Fruit fly (Drosophila melanogaster) whole organism, embryonic: ENCODE measurements around the gene CG15818.
A peak's percentile ranks its signal among the peaks of the same experiment; 100 is the strongest.

Experiments
- Asciz ChIP-seq: fragments of 200-800 bp; sonication (Bioruptor generic); optimal IDR thresholded peaks from 2 replicates; lab custom pipeline; 2017; ENCODE audit warnings: missing biosample characterization, mild to moderate bottlenecking, missing genetic modification characterization, missing genetic modification reagents
- Awh ChIP-seq: fragments of 200-800 bp; sonication (Bioruptor generic); IDR thresholded peaks from 2 replicates; pipeline ENCODE4, ENCODE4 v1.3.6; 2022; ENCODE audit warnings: missing biosample characterization, missing genetic modification characterization
- CG10959 ChIP-seq: fragments of 200-800 bp; sonication (Bioruptor generic); IDR thresholded peaks from 2 replicates; pipeline ENCODE4 v1.3.6; 2022; ENCODE audit warnings: missing biosample characterization, missing genetic modification characterization
- CG11695 ChIP-seq: fragments of 200-800 bp; sonication (Bioruptor generic); IDR thresholded peaks from 3 replicates; pipeline ENCODE4 v1.3.6; 2022; ENCODE audit warnings: missing biosample characterization, missing genetic modification characterization
- CG12236 ChIP-seq: fragments of 200-800 bp; sonication (Bioruptor generic); optimal IDR thresholded peaks from 2 replicates; lab custom pipeline; 2016; ENCODE audit warnings: missing biosample characterization, missing genetic modification characterization
- CG12391 ChIP-seq: fragments of 200-800 bp; sonication (Bioruptor generic); optimal IDR thresholded peaks from 3 replicates; lab custom pipeline; 2018; ENCODE audit warnings: missing biosample characterization, mild to moderate bottlenecking, missing genetic modification characterization, moderate library complexity
- CG13123 ChIP-seq: fragments of 200-800 bp; sonication (Bioruptor generic); optimal IDR thresholded peaks from 2 replicates; lab custom pipeline; 2016; ENCODE audit warnings: missing biosample characterization, missing genetic modification characterization
- CG15514 ChIP-seq: fragments of 200-800 bp; sonication (Bioruptor generic); optimal IDR thresholded peaks from 3 replicates; lab custom pipeline; 2017; ENCODE audit warnings: missing biosample characterization, missing genetic modification characterization, mild to moderate bottlenecking, moderate library complexity, missing genetic modification reagents
- CG15696 ChIP-seq: fragments of 200-800 bp; sonication (Bioruptor generic); optimal IDR thresholded peaks from 2 replicates; lab custom pipeline; 2019; ENCODE audit warnings: missing biosample characterization, mild to moderate bottlenecking, missing genetic modification characterization, moderate library complexity
- CG18599 ChIP-seq: fragments of 200-800 bp; sonication (Bioruptor generic); optimal IDR thresholded peaks from 3 replicates; lab custom pipeline; 2017; ENCODE audit warnings: missing biosample characterization, missing genetic modification characterization, mild to moderate bottlenecking, moderate library complexity, missing genetic modification reagents
- CG2199 ChIP-seq: fragments of 200-800 bp; sonication (Bioruptor generic); IDR thresholded peaks from 3 replicates; pipeline ENCODE4 v1.3.6; 2022; ENCODE audit warnings: missing biosample characterization, missing genetic modification characterization
- CG2875 ChIP-seq: fragments of 200-800 bp; sonication (Bioruptor generic); optimal IDR thresholded peaks from 2 replicates; lab custom pipeline; 2017; ENCODE audit warnings: missing biosample characterization, mild to moderate bottlenecking, missing genetic modification characterization, missing genetic modification reagents
- CG32532 ChIP-seq: fragments of 200-800 bp; sonication (Bioruptor generic); IDR thresholded peaks from 2 replicates; pipeline ENCODE4 v1.3.6; 2022; ENCODE audit warnings: missing biosample characterization, missing genetic modification characterization
- CG33213 ChIP-seq: fragments of 200-800 bp; sonication (Bioruptor generic); optimal IDR thresholded peaks from 3 replicates; lab custom pipeline; 2016; ENCODE audit warnings: missing biosample characterization, missing genetic modification characterization
- CG3407 ChIP-seq: fragments of 200-800 bp; sonication (Bioruptor generic); optimal IDR thresholded peaks from 2 replicates; lab custom pipeline; 2018; ENCODE audit warnings: missing biosample characterization, mild to moderate bottlenecking, missing genetic modification characterization
- CG34422 ChIP-seq: fragments of 200-800 bp; sonication (Bioruptor generic); IDR thresholded peaks from 3 replicates; pipeline ENCODE4 v1.3.6; 2022; ENCODE audit warnings: missing biosample characterization, missing genetic modification characterization
- CG3995 ChIP-seq: fragments of 200-800 bp; sonication (Bioruptor generic); optimal IDR thresholded peaks from 3 replicates; lab custom pipeline; 2016; ENCODE audit warnings: missing biosample characterization, missing genetic modification characterization
- CG42726 ChIP-seq: fragments of 200-800 bp; sonication (Bioruptor generic); IDR thresholded peaks from 2 replicates; pipeline ENCODE4 v1.3.6; 2022; ENCODE audit warnings: missing biosample characterization, missing genetic modification characterization; ENCODE audit not compliant: partially characterized antibody
- CG6765 ChIP-seq: fragments of 200-800 bp; sonication (Bioruptor generic); optimal IDR thresholded peaks from 3 replicates; lab custom pipeline; 2017; ENCODE audit warnings: missing biosample characterization, mild to moderate bottlenecking, missing genetic modification characterization
- CG6813 ChIP-seq: fragments of 200-800 bp; sonication (Bioruptor generic); optimal IDR thresholded peaks from 2 replicates; lab custom pipeline; 2017; ENCODE audit warnings: missing biosample characterization, missing genetic modification characterization, mild to moderate bottlenecking, moderate library complexity, missing genetic modification reagents
- CG7987 ChIP-seq: fragments of 200-800 bp; sonication (Bioruptor generic); optimal IDR thresholded peaks from 2 replicates; lab custom pipeline; 2018; ENCODE audit warnings: missing biosample characterization, mild to moderate bottlenecking, missing genetic modification characterization, moderate library complexity
- D19B ChIP-seq: fragments of 200-800 bp; sonication (Bioruptor generic); optimal IDR thresholded peaks from 2 replicates; lab custom pipeline; 2017; ENCODE audit warnings: missing biosample characterization, mild to moderate bottlenecking, missing genetic modification characterization
- Dad ChIP-seq: fragments of 200-800 bp; sonication (Bioruptor generic); optimal IDR thresholded peaks from 3 replicates; lab custom pipeline; 2016; ENCODE audit warnings: missing biosample characterization, missing genetic modification characterization
- Drgx ChIP-seq: fragments of 200-800 bp; sonication (Bioruptor generic); IDR thresholded peaks from 2 replicates; pipeline ENCODE4 v1.3.6; 2022; ENCODE audit warnings: missing biosample characterization, missing genetic modification characterization
- Ets65A ChIP-seq: fragments of 200-800 bp; sonication (Bioruptor generic); peaks from one replicate; lab custom pipeline; 2016; ENCODE audit warnings: missing biosample characterization, missing genetic modification characterization
- GATAe ChIP-seq: fragments of 200-800 bp; sonication (Bioruptor generic); conservative IDR thresholded peaks from 2 replicates; pipeline ENCODE4 v1.3.6; 2022; ENCODE audit warnings: missing biosample characterization, missing genetic modification characterization
- HHEX ChIP-seq: fragments of 200-800 bp; sonication (Bioruptor generic); optimal IDR thresholded peaks from 3 replicates; lab custom pipeline; 2017; ENCODE audit warnings: missing biosample characterization, mild to moderate bottlenecking, missing genetic modification characterization, missing genetic modification reagents
- Sin3A ChIP-seq: fragments of >200 bp; optimal IDR thresholded peaks from 2 replicates; lab custom pipeline; 2018
- ac ChIP-seq: fragments of 200-800 bp; sonication (Bioruptor generic); optimal IDR thresholded peaks from 3 replicates; lab custom pipeline; 2017; ENCODE audit warnings: missing biosample characterization, mild to moderate bottlenecking, missing genetic modification characterization
- ap ChIP-seq: fragments of 200-800 bp; sonication (Bioruptor generic); IDR thresholded peaks from 2 replicates; pipeline ENCODE4 v1.3.6; 2022; ENCODE audit warnings: missing biosample characterization, missing genetic modification characterization
- bsh ChIP-seq, 2 experiments: fragments of 200-800 bp; sonication (Bioruptor generic); optimal IDR thresholded peaks; 2 replicates each; lab custom pipeline; 2017 to 2018; ENCODE audit warnings: mild to moderate bottlenecking in 2 of 2, missing biosample characterization in 2 of 2, missing genetic modification characterization in 2 of 2, moderate library complexity in 1 of 2
- cas ChIP-seq: fragments of 200-800 bp; sonication (Bioruptor generic); IDR thresholded peaks from 2 replicates; pipeline ENCODE4 v1.3.6; 2022; ENCODE audit warnings: missing biosample characterization, missing genetic modification characterization
- chinmo ChIP-seq: fragments of 200-800 bp; sonication (Bioruptor generic); IDR thresholded peaks from 4 replicates; pipeline ENCODE4 v1.3.6; 2022; ENCODE audit warnings: missing biosample characterization, missing genetic modification characterization; ENCODE audit not compliant: partially characterized antibody
- dimm ChIP-seq: fragments of 200-800 bp; sonication (Bioruptor generic); IDR thresholded peaks from 2 replicates; pipeline ENCODE4 v1.3.6; 2022; ENCODE audit warnings: missing biosample characterization, missing genetic modification characterization
- exex ChIP-seq: fragments of 200-800 bp; sonication (Bioruptor generic); optimal IDR thresholded peaks from 4 replicates; lab custom pipeline; 2018; ENCODE audit warnings: missing biosample characterization, mild to moderate bottlenecking, missing genetic modification characterization, moderate library complexity
- eyg ChIP-seq: fragments of 200-800 bp; sonication (Bioruptor generic); optimal IDR thresholded peaks from 3 replicates; lab custom pipeline; 2016; ENCODE audit warnings: missing biosample characterization, missing genetic modification characterization
- hkb ChIP-seq, 2 experiments: fragments of 200-800 bp in 1 of 2; fragments of >200 bp in 1 of 2; sonication (Bioruptor generic) in 1 of 2; IDR thresholded peaks in 1 of 2; optimal IDR thresholded peaks in 1 of 2; 2 replicates each; pipeline versions ENCODE4 v1.3.6 to Lab custom; 2017 to 2022; ENCODE audit warnings: missing biosample characterization in 1 of 2, missing genetic modification characterization in 1 of 2
- nerfin-1 ChIP-seq: fragments of 200-800 bp; sonication (Bioruptor generic); optimal IDR thresholded peaks from 3 replicates; lab custom pipeline; 2019; ENCODE audit warnings: missing biosample characterization, mild to moderate bottlenecking, missing genetic modification characterization, moderate library complexity
- sens ChIP-seq: fragments of 200-800 bp; sonication (Bioruptor generic); peaks from one replicate; lab custom pipeline; 2016; ENCODE audit warnings: missing biosample characterization, missing genetic modification characterization
- shn ChIP-seq: fragments of 200-800 bp; sonication (Bioruptor generic); optimal IDR thresholded peaks from 3 replicates; lab custom pipeline; 2016; ENCODE audit warnings: missing biosample characterization, missing genetic modification characterization
- sim ChIP-seq: fragments of 200-800 bp; sonication (Bioruptor generic); IDR thresholded peaks from 2 replicates; pipeline ENCODE4 v1.3.6; 2022; ENCODE audit warnings: missing biosample characterization, missing genetic modification characterization
- sima ChIP-seq: fragments of 200-800 bp; sonication (Bioruptor generic); optimal IDR thresholded peaks from 2 replicates; lab custom pipeline; 2016; ENCODE audit warnings: missing biosample characterization, missing genetic modification characterization
- so ChIP-seq: fragments of 200-800 bp; sonication (Bioruptor generic); IDR thresholded peaks from 3 replicates; pipeline ENCODE4 v1.3.6; 2022; ENCODE audit warnings: missing biosample characterization, missing genetic modification characterization
- stwl ChIP-seq: fragments of 200-800 bp; sonication (Bioruptor generic); optimal IDR thresholded peaks from 3 replicates; lab custom pipeline; 2018; ENCODE audit warnings: missing biosample characterization, mild to moderate bottlenecking, missing genetic modification characterization, moderate library complexity
- tio ChIP-seq: fragments of 200-800 bp; sonication (Bioruptor generic); optimal IDR thresholded peaks from 2 replicates; lab custom pipeline; 2017; ENCODE audit warnings: missing biosample characterization, missing genetic modification characterization, inconsistent platforms
- toy ChIP-seq: fragments of 200-800 bp; sonication (Bioruptor generic); IDR thresholded peaks from 2 replicates; pipeline ENCODE4 v1.3.6; 2022; ENCODE audit warnings: missing biosample characterization, missing genetic modification characterization
- usp ChIP-seq: fragments of >200 bp; optimal IDR thresholded peaks from 2 replicates; lab custom pipeline; 2017; ENCODE audit warnings: missing biosample characterization, missing genetic modification characterization
- wdn ChIP-seq: fragments of 200-800 bp; sonication (Bioruptor generic); IDR thresholded peaks from 2 replicates; pipeline ENCODE4 v1.3.6; 2022; ENCODE audit warnings: missing biosample characterization, missing genetic modification characterization

Gene CG15818

DNA sequence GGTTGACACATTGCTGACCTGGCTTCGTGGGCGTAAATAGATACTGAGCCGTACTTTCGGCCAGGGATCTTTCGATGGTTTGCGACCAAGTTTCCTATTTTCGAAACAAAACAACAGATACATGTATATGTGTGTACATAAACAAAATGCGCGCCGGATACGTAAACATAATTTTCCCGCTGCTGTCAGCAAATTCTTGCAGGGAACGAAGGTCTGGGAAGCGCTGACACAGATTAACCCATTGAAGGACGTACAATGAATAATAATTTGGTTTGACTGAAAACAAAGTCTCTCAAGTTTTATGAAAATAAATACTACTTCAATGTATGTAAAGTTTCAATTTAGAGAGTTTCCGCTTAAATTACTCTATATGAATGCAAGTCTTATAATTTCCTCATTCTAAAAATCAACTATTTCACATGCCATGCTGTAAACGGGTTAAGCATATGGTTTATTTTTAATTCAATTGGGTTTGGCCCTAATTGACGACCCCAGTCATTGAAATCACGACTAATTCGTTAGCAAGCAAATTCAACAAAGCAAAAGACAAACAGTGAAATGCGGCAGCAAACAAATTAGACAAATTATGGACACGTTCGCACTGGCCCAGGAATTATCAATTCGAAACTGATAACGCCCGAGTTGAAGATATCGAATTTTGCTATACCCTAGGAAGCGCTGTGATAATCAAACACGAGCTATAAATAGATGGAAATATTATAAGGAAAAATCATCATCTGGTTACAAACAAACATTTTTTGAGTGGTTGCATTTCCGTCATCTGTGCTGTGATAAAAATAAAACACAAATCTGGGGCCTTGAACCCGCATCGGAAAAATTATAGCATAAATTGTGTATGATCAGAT, 23.9 kb upstream of the CG15818 start (continued):
- TF ChIP-seq sim (GFP tag; lab: Robert Waterston, UW), result no peak
- no peak for TF ChIP-seq wdn (GFP tag; lab: Robert Waterston, UW)
- no peak for TF ChIP-seq CG12391 (tag; lab: Kevin White, UChicago)
- no peak for TF ChIP-seq stwl (tag; lab: Kevin White, UChicago)
- TF ChIP-seq shn (GFP tag; lab: Kevin White, UChicago), result no peak
- TF ChIP-seq CG7987, result peak; percentile 10
- TF ChIP-seq so (GFP tag; lab: Robert Waterston, UW), result 0 out of 3 replicates have a peak, but pooled peaks have one; percentile 16
- TF ChIP-seq Sin3A (lab: Kevin White, UChicago), result no peak
- no peak for TF ChIP-seq hkb (optimal IDR thresholded peaks at IDR 0.05; lab: Kevin White, UChicago)
- TF ChIP-seq hkb (GFP tag; IDR thresholded peaks at IDR 0.05; lab: Robert Waterston, UW), result 0 out of 2 replicates have a peak, but pooled peaks have one; percentile 15
- peak; percentile 17 for TF ChIP-seq CG6813 (GFP tag; lab: Kevin White, UChicago)
- no peak for TF ChIP-seq toy (GFP tag; lab: Robert Waterston, UW)
- TF ChIP-seq HHEX (GFP tag; lab: Kevin White, UChicago), result peak; percentile 34
- TF ChIP-seq CG2199 (GFP tag; lab: Robert Waterston, UW), result 0 out of 3 replicates have a peak, but pooled peaks have one; percentile 16
- TF ChIP-seq CG32532, result peak; percentile 17; the same call in 1 of the 2 replicates
- TF ChIP-seq sens (GFP tag; lab: Kevin White, UChicago), result peak; percentile 2
- TF ChIP-seq CG2875 (GFP tag; lab: Kevin White, UChicago), result peak; percentile 24
- no peak for TF ChIP-seq usp (GFP tag; lab: Kevin White, UChicago)
- no peak for TF ChIP-seq eyg
- TF ChIP-seq Drgx (GFP tag; lab: Robert Waterston, UW), result no peak
- no peak for TF ChIP-seq Dad (GFP tag; lab: Kevin White, UChicago)
- TF ChIP-seq bsh (GFP tag; optimal IDR thresholded peaks at IDR 0.05; lab: Kevin White, UChicago), result peak in 1 of 2 experiments; percentile 22
- TF ChIP-seq cas, result no peak
- no peak for TF ChIP-seq CG6765 (GFP tag; lab: Kevin White, UChicago)
- no peak for TF ChIP-seq CG13123
- TF ChIP-seq sima (GFP tag; lab: Kevin White, UChicago), result no peak
- TF ChIP-seq CG18599, result peak; percentile 17
- TF ChIP-seq CG42726 (GFP tag; lab: Robert Waterston, UW), result no peak
- peak; percentile 77 for TF ChIP-seq D19B (GFP tag; lab: Kevin White, UChicago)
- peak; percentile 50 for TF ChIP-seq CG3995 (GFP tag; lab: Kevin White, UChicago)
- TF ChIP-seq chinmo, result 0 out of 4 replicates have a peak, but pooled peaks have one; percentile 30
- 0 out of 3 replicates have a peak, but pooled peaks have one; percentile 26 for TF ChIP-seq CG34422
- peak; percentile 4 for TF ChIP-seq CG3407 (GFP tag; lab: Kevin White, UChicago)
- peak; percentile 22; the same call in 1 of the 2 replicates for TF ChIP-seq GATAe (GFP tag; lab: Robert Waterston, UW)
- no peak for TF ChIP-seq CG11695
- no peak for TF ChIP-seq CG10959
- TF ChIP-seq Awh (GFP tag; lab: Robert Waterston, UW), result peak; percentile 51; the same call in 1 of the 2 replicates
- TF ChIP-seq tio (GFP tag; lab: Kevin White, UChicago), result no peak
- TF ChIP-seq CG15514 (GFP tag; lab: Kevin White, UChicago), result no peak
- TF ChIP-seq exex (tag; lab: Kevin White, UChicago), result peak; percentile 32
- no peak for TF ChIP-seq nerfin-1 (tag; lab: Kevin White, UChicago)
- no peak for TF ChIP-seq CG12236
- TF ChIP-seq CG33213, result no peak
- TF ChIP-seq ap, result peak; percentile 3; the same call in 1 of the 2 replicates
- peak; percentile 35 for TF ChIP-seq Asciz
- TF ChIP-seq dimm, result no peak
- no peak for TF ChIP-seq CG15696 (tag; lab: Kevin White, UChicago)
- TF ChIP-seq ac, result no peak
- TF ChIP-seq Ets65A (GFP tag; lab: Kevin White, UChicago), result peak; percentile 49
